Worm (Caenorhabditis elegans): Measurements from ENCODE around the gene W07G4.5.

- no peak for TF ChIP-seq hrde-1 (tag; optimal IDR thresholded peaks at IDR 0.05; ENCODE audit: borderline replicate concordance)
- no peak for TF ChIP-seq ama-1 (optimal IDR thresholded peaks at IDR 0.05)
- no peak for TF ChIP-seq ama-1 (GFP tag; optimal IDR thresholded peaks at IDR 0.05)
- no peak for TF ChIP-seq unc-62 (GFP tag; optimal IDR thresholded peaks at IDR 0.05)
- no peak for TF ChIP-seq B0035.1 (tag; optimal IDR thresholded peaks at IDR 0.05)
- TF ChIP-seq sptf-2 (GFP tag; optimal IDR thresholded peaks at IDR 0.05), result no peak
- no peak for TF ChIP-seq T26A5.8 (tag; optimal IDR thresholded peaks at IDR 0.05)
Measured at ce11 chrV:13020638-13021037, 27.1 kb upstream of the W07G4.5 start.
